Worm (Caenorhabditis elegans) whole organism, L4/young adult: ENCODE measurements around the gene C13F10.5.

Experiments
- dao-5 ChIP-seq: sonication (generic microtip); optimal IDR thresholded peaks from 2 replicates; lab custom pipeline; 2016; ENCODE audit warnings: missing genotype, missing genetic modification characterization, moderate library complexity, missing compliant biosample characterization
- him-1 ChIP-seq: sonication (generic microtip); optimal IDR thresholded peaks from 2 replicates; lab custom pipeline; 2016; ENCODE audit warnings: missing genotype, missing genetic modification reagents, missing genetic modification characterization, missing compliant biosample characterization

DNA sequence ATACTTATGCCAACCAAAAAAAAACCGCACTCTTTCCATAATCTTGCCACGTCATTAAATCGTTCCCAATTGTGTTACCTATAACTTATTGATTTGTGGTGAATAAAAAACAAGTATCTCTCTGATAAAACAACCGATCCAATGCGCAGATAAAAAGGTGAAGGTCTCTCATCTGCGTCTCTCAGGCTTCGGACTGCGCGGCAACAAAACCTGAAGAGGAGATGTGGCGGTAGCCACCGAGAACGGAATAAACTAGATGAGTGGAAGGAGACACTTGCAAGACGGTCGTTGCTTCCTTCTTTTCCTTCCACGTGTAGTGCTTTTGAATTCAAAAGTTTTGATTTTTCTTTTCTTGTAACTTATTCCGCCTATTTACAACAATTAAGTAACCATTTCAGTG, 6.1 kb upstream of the C13F10.5 start, which contains the start of gene fkb-3:
- TF ChIP-seq dao-5 (tag; lab: Kevin White, UChicago) (no peak), him-1 (tag; lab: Kevin White, UChicago) (no peak)
